Worm (Caenorhabditis elegans): ENCODE results near the gene W03F9.2.
A peak's percentile ranks its signal among the peaks of the same experiment; 100 is the strongest.

W03F9.2 gene

ce11 chrV:127882-128281 is at the start of gene W03F9.2, which contains the start of gene sftb-2:
Gene W03F9.2, minus strand, starts transcription at chrV:128034.
Gene sftb-2, plus strand, starts transcription at chrV:128237.
- TF ChIP-seq nhr-6 (tag; optimal IDR thresholded peaks at IDR 0.05) (no peak), zip-11 (GFP tag; IDR thresholded peaks at IDR 0.05) (no peak), mes-2 (tag; optimal IDR thresholded peaks at IDR 0.05; ENCODE audit: poor library complexity, severe bottlenecking) (peak; percentile 54), F10B5.3 (tag; optimal IDR thresholded peaks at IDR 0.05) (no peak), unc-130 (GFP tag; optimal IDR thresholded peaks at IDR 0.05) (no peak), jun-1 (tag; optimal IDR thresholded peaks at IDR 0.05) (no peak), mep-1 (tag; optimal IDR thresholded peaks at IDR 0.05) (peak; percentile 15), lin-38 (GFP tag; IDR thresholded peaks at IDR 0.05) (peak; percentile 35; the same call in 1 of the 2 replicates), egl-43 (GFP tag; IDR thresholded peaks at IDR 0.05) (no peak), lsy-2 (tag; optimal IDR thresholded peaks at IDR 0.05) (peak in 1 of 2 experiments; percentile 59), ceh-44 (GFP tag; IDR thresholded peaks at IDR 0.05) (no peak), dmd-9 (GFP tag; IDR thresholded peaks at IDR 0.05) (no peak), T26A8.4 (GFP tag; IDR thresholded peaks at IDR 0.05) (no peak), dpl-1 (GFP tag; optimal IDR thresholded peaks at IDR 0.05) (peak; percentile 39), nhr-25 (tag; optimal IDR thresholded peaks at IDR 0.05; ENCODE audit: borderline replicate concordance, insufficient read depth) (no peak), dve-1 (tag; optimal IDR thresholded peaks at IDR 0.05; ENCODE audit: insufficient read depth) (peak; percentile 59), mxl-3 (GFP tag; optimal IDR thresholded peaks at IDR 0.05) (no peak), D1046.2 (GFP tag; IDR thresholded peaks at IDR 0.05) (no peak), saeg-2 (GFP tag; IDR thresholded peaks at IDR 0.05) (no peak), lin-1 (GFP tag; IDR thresholded peaks at IDR 0.05) (no peak), tra-1 (GFP tag; IDR thresholded peaks at IDR 0.05) (no peak), unc-62 (GFP tag; optimal IDR thresholded peaks at IDR 0.05 in 1 of 2) (no peak), unc-62 (tag; optimal IDR thresholded peaks at IDR 0.05) (no peak)

- TF ChIP-seq ceh-32 (tag; optimal IDR thresholded peaks at IDR 0.05; ENCODE audit: poor library complexity) = no peak
- no peak for TF ChIP-seq ceh-62 (tag; optimal IDR thresholded peaks at IDR 0.05)
- no peak for TF ChIP-seq skn-1 (tag; optimal IDR thresholded peaks at IDR 0.05)
- TF ChIP-seq lir-3 (tag; optimal IDR thresholded peaks at IDR 0.05) = no peak
- no peak for TF ChIP-seq pqm-1 (tag; optimal IDR thresholded peaks at IDR 0.05)
- no peak for TF ChIP-seq mxl-3 (GFP tag; optimal IDR thresholded peaks at IDR 0.05)
- TF ChIP-seq mep-1 (tag; optimal IDR thresholded peaks at IDR 0.05) = peak; percentile 59
- no peak for TF ChIP-seq lin-29 (GFP tag; IDR thresholded peaks at IDR 0.05)
- peak; percentile 49; the same call in 1 of the 2 replicates for TF ChIP-seq T26A8.4 (GFP tag; IDR thresholded peaks at IDR 0.05)
- TF ChIP-seq dmd-8 (GFP tag; IDR thresholded peaks at IDR 0.05) = no peak
- no peak for TF ChIP-seq arid-1 (GFP tag; conservative IDR thresholded peaks at IDR 0.05)
- TF ChIP-seq ces-1 (GFP tag; optimal IDR thresholded peaks at IDR 0.05) = no peak
- TF ChIP-seq T20F7.1 (GFP tag; optimal IDR thresholded peaks at IDR 0.05) = no peak
- no peak for TF ChIP-seq daf-19 (GFP tag; conservative IDR thresholded peaks at IDR 0.05)
- TF ChIP-seq nhr-48 (tag; optimal IDR thresholded peaks at IDR 0.05) = no peak
- no peak for TF ChIP-seq unc-62 (GFP tag; optimal IDR thresholded peaks at IDR 0.05 in 1 of 2)
- no peak for TF ChIP-seq unc-62 (tag; optimal IDR thresholded peaks at IDR 0.05)
- peak; percentile 42 for TF ChIP-seq rbr-2 (tag; optimal IDR thresholded peaks at IDR 0.05)
- no peak for TF ChIP-seq daf-12 (tag; optimal IDR thresholded peaks at IDR 0.05)
- no peak for TF ChIP-seq attf-4 (tag; optimal IDR thresholded peaks at IDR 0.05)
- TF ChIP-seq ztf-11 (tag; optimal IDR thresholded peaks at IDR 0.05) = no peak
- TF ChIP-seq sdz-12 (GFP tag; optimal IDR thresholded peaks at IDR 0.05) = no peak
- no peak for TF ChIP-seq unc-130 (GFP tag; optimal IDR thresholded peaks at IDR 0.05)
- peak; percentile 32 for TF ChIP-seq nhr-102 (tag; optimal IDR thresholded peaks at IDR 0.05)
- TF ChIP-seq nhr-10 (tag; optimal IDR thresholded peaks at IDR 0.05) = no peak
- TF ChIP-seq nhr-11 (tag; optimal IDR thresholded peaks at IDR 0.05) = no peak
- TF ChIP-seq vab-7 (GFP tag; IDR thresholded peaks at IDR 0.05) = no peak
- TF ChIP-seq nhr-77 (tag; optimal IDR thresholded peaks at IDR 0.05) = peak; percentile 31
- TF ChIP-seq mdl-1 (tag; optimal IDR thresholded peaks at IDR 0.05) = no peak
- TF ChIP-seq nhr-25 (tag; optimal IDR thresholded peaks at IDR 0.05; ENCODE audit: borderline replicate concordance, insufficient read depth) = no peak
- TF ChIP-seq ctbp-1 (GFP tag; IDR thresholded peaks at IDR 0.05) = no peak
- TF ChIP-seq gei-8 (GFP tag; optimal IDR thresholded peaks at IDR 0.05) = no peak
- TF ChIP-seq ceh-28 (tag; optimal IDR thresholded peaks at IDR 0.05) = no peak
- TF ChIP-seq ZK546.5 (tag; optimal IDR thresholded peaks at IDR 0.05) = no peak
Observed at ce11 chrV:176870-177467, 49.1 kb upstream of the W03F9.2 start, which contains the start of gene cul-3. Gene cul-3, plus strand, starts transcription at chrV:177417.
